Fruit fly (Drosophila melanogaster) whole organism, adult: Measurements from ENCODE around the gene ksh.
A peak's percentile ranks its signal among the peaks of the same experiment; 100 is the strongest.

Experiments
- CG11617 ChIP-seq: fragments of 200-800 bp; sonication (Bioruptor generic); optimal IDR thresholded peaks from 2 replicates; lab custom pipeline; 2017; ENCODE audit warnings: mild to moderate bottlenecking, missing biosample characterization, missing genetic modification reagents, missing genetic modification characterization
- CG12768 ChIP-seq: fragments of 200-800 bp; sonication (Bioruptor generic); optimal IDR thresholded peaks from 2 replicates; lab custom pipeline; 2017; ENCODE audit warnings: missing biosample characterization, missing genetic modification characterization, mild to moderate bottlenecking, moderate library complexity, missing genetic modification reagents
- CG7101 ChIP-seq: fragments of 200-800 bp; sonication (Bioruptor generic); optimal IDR thresholded peaks from 2 replicates; lab custom pipeline; 2018; ENCODE audit warnings: missing biosample characterization, mild to moderate bottlenecking, missing genetic modification characterization, moderate library complexity
- Clk ChIP-seq: fragments of 200-800 bp; sonication (Bioruptor generic); optimal IDR thresholded peaks from 2 replicates; lab custom pipeline; 2017; ENCODE audit warnings: missing biosample characterization, missing genetic modification characterization
- bab1 ChIP-seq: fragments of 200-800 bp; sonication (Bioruptor generic); optimal IDR thresholded peaks from 3 replicates; lab custom pipeline; 2019; ENCODE audit warnings: missing biosample characterization, mild to moderate bottlenecking, missing genetic modification characterization, moderate library complexity
- ovo ChIP-seq: fragments of 200-800 bp; sonication (Bioruptor generic); optimal IDR thresholded peaks from 2 replicates; lab custom pipeline; 2016; ENCODE audit warnings: missing biosample characterization, missing genetic modification characterization
- pad ChIP-seq: fragments of 200-800 bp; sonication (Bioruptor generic); optimal IDR thresholded peaks from 3 replicates; lab custom pipeline; 2017; ENCODE audit warnings: missing biosample characterization, missing genetic modification characterization, mild to moderate bottlenecking, moderate library complexity, missing genetic modification reagents
- toe ChIP-seq: fragments of 200-800 bp; sonication (Bioruptor generic); optimal IDR thresholded peaks from 2 replicates; lab custom pipeline; 2016; ENCODE audit warnings: missing biosample characterization, missing genetic modification characterization

- TF ChIP-seq toe (GFP tag; lab: Kevin White, UChicago) (peak; percentile 34), CG12768 (GFP tag; lab: Kevin White, UChicago) (no peak), ovo (GFP tag; lab: Kevin White, UChicago) (peak; percentile 9), CG7101 (tag; lab: Kevin White, UChicago) (peak; percentile 10), pad (GFP tag; lab: Kevin White, UChicago) (no peak), CG11617 (GFP tag; lab: Kevin White, UChicago) (no peak), Clk (GFP tag; lab: Kevin White, UChicago) (no peak), bab1 (GFP tag; lab: Kevin White, UChicago) (peak; percentile 8)
These were observed at the start of gene ksh, which contains the start of the genes CG14200 and Pfrx for dm6 chrX:19494830-19495610.
